Fruit fly (Drosophila melanogaster): Measurements from ENCODE around the gene CG3557.

dm6 chr2L:2432809-2433493 is 47.4 kb upstream of the CG3557 start:
- no peak for TF ChIP-seq Myc (optimal IDR thresholded peaks at IDR 0.05)
- no peak for TF ChIP-seq psq (optimal IDR thresholded peaks at IDR 0.05)
- TF ChIP-seq insv (optimal IDR thresholded peaks at IDR 0.05), result no peak
- TF ChIP-seq h (optimal IDR thresholded peaks at IDR 0.05), result no peak
